Worm (Caenorhabditis elegans) whole organism, L4 larva: ENCODE results near the gene mdh-1.

Experiments
- ama-1 ChIP-seq: fragments of 150-350 bp; optimal IDR thresholded peaks from 2 replicates; lab custom pipeline; 2014; ENCODE audit warnings: inconsistent platforms, mixed read lengths
- duxl-1 ChIP-seq: sonication (generic microtip); optimal IDR thresholded peaks from 2 replicates; lab custom pipeline; 2016; ENCODE audit warnings: mild to moderate bottlenecking, missing genetic modification characterization, moderate library complexity, missing compliant biosample characterization; ENCODE audit not compliant: poor library complexity
- lsy-2 ChIP-seq, 2 experiments: fragments of 150-350 bp in 1 of 2; sonication (generic microtip) in 1 of 2; optimal IDR thresholded peaks; 2 replicates each; lab custom pipeline; 2014 to 2017; ENCODE audit warnings: missing biosample characterization in 2 of 2, missing genetic modification characterization in 2 of 2
- nhr-237 ChIP-seq: sonication (generic microtip); optimal IDR thresholded peaks from 2 replicates; lab custom pipeline; 2017; ENCODE audit warnings: missing biosample characterization, missing genetic modification characterization
- nhr-76 ChIP-seq: fragments of 150-350 bp; optimal IDR thresholded peaks from 2 replicates; lab custom pipeline; 2014; ENCODE audit warnings: missing biosample characterization, missing genetic modification characterization
- unc-39 ChIP-seq: sonication (generic microtip); optimal IDR thresholded peaks from 2 replicates; lab custom pipeline; 2017; ENCODE audit warnings: missing biosample characterization, missing genetic modification characterization

- peak in 1 of 2 experiments; percentile 51 for TF ChIP-seq lsy-2 (tag; optimal IDR thresholded peaks at IDR 0.05; lab: Kevin White, UChicago)
- no peak for TF ChIP-seq unc-39
- TF ChIP-seq nhr-237 (tag; lab: Kevin White, UChicago) = no peak
- no peak for TF ChIP-seq duxl-1 (tag; lab: Kevin White, UChicago)
- TF ChIP-seq nhr-76 (tag; lab: Kevin White, UChicago) = no peak
- TF ChIP-seq ama-1 (lab: Kevin White, UChicago) = no peak
Observed at ce11 chrV:6496611-6497158, 19.6 kb downstream of the mdh-1 start, which contains the start of gene dgtr-1.
